Fruit fly (Drosophila melanogaster) whole organism, wandering third instar larva: ENCODE data around the gene Dad.
A peak's percentile ranks its signal among the peaks of the same experiment; 100 is the strongest.

Source experiments
- Abd-B ChIP-seq: fragments of >200 bp; optimal IDR thresholded peaks from 2 replicates; lab custom pipeline; 2017; ENCODE audit warnings: missing biosample characterization, missing genetic modification characterization
- CG32264 ChIP-seq: fragments of 200-800 bp; sonication (Bioruptor generic); optimal IDR thresholded peaks from 2 replicates; lab custom pipeline; 2016; ENCODE audit warnings: missing biosample characterization, missing genetic modification characterization
- CG9705 ChIP-seq: fragments of 200-800 bp; sonication (Bioruptor generic); optimal IDR thresholded peaks from 2 replicates; lab custom pipeline; 2018; ENCODE audit warnings: missing biosample characterization, mild to moderate bottlenecking, missing genetic modification characterization
- CrebA ChIP-seq: fragments of 200-800 bp; sonication (Bioruptor generic); optimal IDR thresholded peaks from 2 replicates; lab custom pipeline; 2016; ENCODE audit warnings: missing biosample characterization, mild to moderate bottlenecking, missing genetic modification characterization, borderline replicate concordance
- Dfd ChIP-seq: fragments of >200 bp; optimal IDR thresholded peaks from 2 replicates; lab custom pipeline; 2017; ENCODE audit warnings: missing biosample characterization, missing genetic modification characterization
- Dif ChIP-seq: fragments of 200-275, 200-300 bp; sonication (Bioruptor generic); optimal IDR thresholded peaks from 2 replicates; lab custom pipeline; 2018; ENCODE audit warnings: missing biosample characterization, missing genetic modification characterization; ENCODE audit not compliant: partially characterized antibody
- GATAd ChIP-seq: sonication (Bioruptor generic); optimal IDR thresholded peaks from 2 replicates; lab custom pipeline; 2016; ENCODE audit warnings: missing biosample characterization, missing genetic modification characterization
- HLH106 ChIP-seq: fragments of 200-800 bp; optimal IDR thresholded peaks from 3 replicates; lab custom pipeline; 2019; ENCODE audit warnings: missing biosample characterization, mild to moderate bottlenecking, missing genetic modification characterization, moderate library complexity
- Hnf4 ChIP-seq: fragments of 200-800 bp; sonication (Bioruptor generic); optimal IDR thresholded peaks from 2 replicates; lab custom pipeline; 2016; ENCODE audit warnings: missing biosample characterization, mild to moderate bottlenecking, missing genetic modification characterization
- Jra ChIP-seq: sonication (Bioruptor generic); optimal IDR thresholded peaks from 2 replicates; lab custom pipeline; 2016; ENCODE audit warnings: missing biosample characterization, missing genetic modification characterization
- Mio ChIP-seq: sonication (Bioruptor generic); optimal IDR thresholded peaks from 2 replicates; lab custom pipeline; 2016; ENCODE audit warnings: missing biosample characterization, missing genetic modification characterization
- Myc ChIP-seq: fragments of >200 bp; optimal IDR thresholded peaks from 2 replicates; lab custom pipeline; 2017
- N ChIP-seq: fragments of >200 bp; optimal IDR thresholded peaks from 2 replicates; lab custom pipeline; 2018; ENCODE audit warnings: missing biosample characterization, missing external identifiers, missing genetic modification characterization
- OdsH ChIP-seq: fragments of 200-800 bp; sonication (Bioruptor generic); optimal IDR thresholded peaks from 2 replicates; lab custom pipeline; 2016; ENCODE audit warnings: missing biosample characterization, mild to moderate bottlenecking, missing genetic modification characterization
- Rel ChIP-seq, 2 experiments: fragments of 200-800 bp; sonication (Bioruptor generic) in 1 of 2; optimal IDR thresholded peaks; 2 replicates in 1 of 2; 3 replicates in 1 of 2; lab custom pipeline; 2016 to 2019; ENCODE audit warnings: mild to moderate bottlenecking in 2 of 2, missing biosample characterization in 2 of 2, missing genetic modification characterization in 2 of 2, moderate library complexity in 1 of 2
- Sp1 ChIP-seq: fragments of 200-800 bp; sonication (Bioruptor generic); optimal IDR thresholded peaks from 3 replicates; lab custom pipeline; 2019; ENCODE audit warnings: missing biosample characterization, mild to moderate bottlenecking, missing genetic modification characterization, moderate library complexity
- Vsx2 ChIP-seq: fragments of 200-300, 225-300 bp; sonication (Bioruptor generic); optimal IDR thresholded peaks from 2 replicates; lab custom pipeline; 2018; ENCODE audit warnings: missing biosample characterization, missing genetic modification characterization; ENCODE audit not compliant: partially characterized antibody
- br ChIP-seq: fragments of 200-800 bp; sonication (Bioruptor generic); optimal IDR thresholded peaks from 2 replicates; lab custom pipeline; 2016; ENCODE audit warnings: missing biosample characterization, missing genetic modification characterization
- brk ChIP-seq: fragments of 200-800 bp; sonication (Bioruptor generic); optimal IDR thresholded peaks from 2 replicates; lab custom pipeline; 2016; ENCODE audit warnings: missing biosample characterization, mild to moderate bottlenecking, missing genetic modification characterization
- dl ChIP-seq, 2 experiments: fragments of 175-275, 200-275 bp in 1 of 2; fragments of 200-275 bp in 1 of 2; sonication (Bioruptor generic); optimal IDR thresholded peaks; lab custom pipeline; 2018; ENCODE audit warnings: mild to moderate bottlenecking in 2 of 2, missing biosample characterization in 2 of 2, missing genetic modification characterization in 2 of 2, moderate library complexity in 2 of 2; ENCODE audit not compliant: partially characterized antibody in 2 of 2, insufficient read depth in 1 of 2
- dmrt93B ChIP-seq: fragments of 200-800 bp; sonication (Bioruptor generic); optimal IDR thresholded peaks from 2 replicates; lab custom pipeline; 2018; ENCODE audit warnings: missing biosample characterization, mild to moderate bottlenecking, missing genetic modification characterization
- dsf ChIP-seq: sonication (Bioruptor generic); optimal IDR thresholded peaks from 2 replicates; lab custom pipeline; 2016; ENCODE audit warnings: missing biosample characterization, missing genetic modification characterization, borderline replicate concordance
- ey ChIP-seq: fragments of 200-800 bp; sonication (Bioruptor generic); optimal IDR thresholded peaks from 2 replicates; lab custom pipeline; 2016; ENCODE audit warnings: missing biosample characterization, missing genetic modification characterization
- foxo ChIP-seq, 2 experiments: fragments of 200-800 bp; sonication (Bioruptor generic); optimal IDR thresholded peaks; 2 replicates in 1 of 2; 3 replicates in 1 of 2; lab custom pipeline; 2016 to 2017; ENCODE audit warnings: missing biosample characterization in 2 of 2, missing genetic modification characterization in 2 of 2
- fru ChIP-seq: fragments of 200-800 bp; sonication (Bioruptor generic); optimal IDR thresholded peaks from 3 replicates; lab custom pipeline; 2016; ENCODE audit warnings: missing biosample characterization, mild to moderate bottlenecking, missing genetic modification characterization
- h ChIP-seq: fragments of 200-800 bp; sonication (Bioruptor generic); optimal IDR thresholded peaks from 3 replicates; lab custom pipeline; 2016; ENCODE audit warnings: missing biosample characterization, mild to moderate bottlenecking, missing genetic modification characterization
- jim ChIP-seq: fragments of 175-275, 200-325 bp; sonication (Bioruptor generic); optimal IDR thresholded peaks from 2 replicates; lab custom pipeline; 2016; ENCODE audit warnings: missing biosample characterization, mild to moderate bottlenecking, missing genetic modification characterization
- pan ChIP-seq: fragments of >200 bp; optimal IDR thresholded peaks from 2 replicates; lab custom pipeline; 2017
- psq ChIP-seq: fragments of 200-800 bp; sonication (Bioruptor generic); optimal IDR thresholded peaks from 3 replicates; lab custom pipeline; 2017; ENCODE audit warnings: missing biosample characterization, mild to moderate bottlenecking, missing genetic modification characterization, moderate library complexity
- rgr ChIP-seq: fragments of 200-800 bp; sonication (Bioruptor generic); optimal IDR thresholded peaks from 3 replicates; lab custom pipeline; 2016; ENCODE audit warnings: missing biosample characterization, mild to moderate bottlenecking, missing genetic modification characterization
- sage ChIP-seq: fragments of 200-800 bp; sonication (Bioruptor generic); optimal IDR thresholded peaks from 2 replicates; lab custom pipeline; 2016; ENCODE audit warnings: missing biosample characterization, mild to moderate bottlenecking, missing genetic modification characterization
- sv ChIP-seq: fragments of 200-800 bp; sonication (Bioruptor generic); optimal IDR thresholded peaks from 3 replicates; lab custom pipeline; 2016; ENCODE audit warnings: missing biosample characterization, missing genetic modification characterization
- tai ChIP-seq: sonication (Bioruptor generic); optimal IDR thresholded peaks from 2 replicates; lab custom pipeline; 2016; ENCODE audit warnings: missing biosample characterization, missing genetic modification characterization
- usp ChIP-seq: fragments of >200 bp; optimal IDR thresholded peaks from 2 replicates; lab custom pipeline; 2017; ENCODE audit warnings: missing biosample characterization, missing genetic modification characterization
- woc ChIP-seq: sonication (Bioruptor generic); optimal IDR thresholded peaks from 2 replicates; lab custom pipeline; 2016; ENCODE audit warnings: missing biosample characterization, mild to moderate bottlenecking, missing genetic modification characterization

Gene Dad

dm6 chr3R:17080666-17081358 lies 27.0 kb downstream of the Dad start:
- no peak for TF ChIP-seq Myc
- TF ChIP-seq Sp1 (GFP tag; lab: Kevin White, UChicago) = peak; percentile 97
- TF ChIP-seq Jra (GFP tag; lab: Kevin White, UChicago) = peak; percentile 74
- TF ChIP-seq GATAd (GFP tag; lab: Kevin White, UChicago) = peak; percentile 30
- TF ChIP-seq Rel (GFP tag; optimal IDR thresholded peaks at IDR 0.05; lab: Kevin White, UChicago) = peak; percentile 83
- peak; percentile 54 for TF ChIP-seq Rel (tag; optimal IDR thresholded peaks at IDR 0.05; lab: Kevin White, UChicago)
- no peak for TF ChIP-seq Dif (GFP tag; lab: Kevin White, UChicago)
- TF ChIP-seq jim (GFP tag; lab: Kevin White, UChicago) = no peak
- no peak for TF ChIP-seq N (GFP tag; lab: Kevin White, UChicago)
- TF ChIP-seq CG9705 = peak; percentile 86
- peak; percentile 92 for TF ChIP-seq sage (GFP tag; lab: Kevin White, UChicago)
- peak; percentile 94 for TF ChIP-seq fru (GFP tag; lab: Kevin White, UChicago)
- peak; percentile 93 for TF ChIP-seq h (GFP tag; lab: Kevin White, UChicago)
- peak; percentile 89 for TF ChIP-seq psq (GFP tag; lab: Kevin White, UChicago)
- TF ChIP-seq dl (GFP tag; optimal IDR thresholded peaks at IDR 0.05; lab: Kevin White, UChicago; ENCODE audit: insufficient read depth in 1 of 2, partially characterized antibody in 2 of 2) = no peak
- peak; percentile 92 for TF ChIP-seq sv (GFP tag; lab: Kevin White, UChicago)
- peak; percentile 79 for TF ChIP-seq CG32264 (GFP tag; lab: Kevin White, UChicago)
- TF ChIP-seq Mio (GFP tag; lab: Kevin White, UChicago) = peak; percentile 46
- TF ChIP-seq HLH106 (tag; lab: Kevin White, UChicago) = peak; percentile 94
- TF ChIP-seq foxo (GFP tag; optimal IDR thresholded peaks at IDR 0.05; lab: Kevin White, UChicago) = peak; percentile 83 to 94
- TF ChIP-seq br (GFP tag; lab: Kevin White, UChicago) = peak; percentile 93
- peak; percentile 90 for TF ChIP-seq dmrt93B (GFP tag; lab: Kevin White, UChicago)
- TF ChIP-seq usp (GFP tag; lab: Kevin White, UChicago) = no peak
- peak; percentile 94 for TF ChIP-seq rgr (GFP tag; lab: Kevin White, UChicago)
- TF ChIP-seq dsf = peak; percentile 59
- peak; percentile 92 for TF ChIP-seq OdsH (GFP tag; lab: Kevin White, UChicago)
- no peak for TF ChIP-seq brk (GFP tag; lab: Kevin White, UChicago)
- TF ChIP-seq Vsx2 (GFP tag; lab: Kevin White, UChicago) = no peak
- no peak for TF ChIP-seq Abd-B
- TF ChIP-seq Hnf4 (GFP tag; lab: Kevin White, UChicago) = peak; percentile 86
- peak; percentile 88 for TF ChIP-seq ey (GFP tag; lab: Kevin White, UChicago)
- TF ChIP-seq woc (GFP tag; lab: Kevin White, UChicago) = peak; percentile 76
- TF ChIP-seq Dfd (GFP tag; lab: Kevin White, UChicago) = no peak

dm6 chr3R:17081359-17081935 lies 27.6 kb downstream of the Dad start:
- TF ChIP-seq sv (GFP tag; lab: Kevin White, UChicago) (no peak), fru (GFP tag; lab: Kevin White, UChicago) (no peak), CrebA (GFP tag; lab: Kevin White, UChicago) (no peak), HLH106 (tag; lab: Kevin White, UChicago) (peak; percentile 18), Sp1 (GFP tag; lab: Kevin White, UChicago) (peak; percentile 4), Dif (GFP tag; lab: Kevin White, UChicago) (no peak), pan (lab: Kevin White, UChicago) (no peak)

DNA sequence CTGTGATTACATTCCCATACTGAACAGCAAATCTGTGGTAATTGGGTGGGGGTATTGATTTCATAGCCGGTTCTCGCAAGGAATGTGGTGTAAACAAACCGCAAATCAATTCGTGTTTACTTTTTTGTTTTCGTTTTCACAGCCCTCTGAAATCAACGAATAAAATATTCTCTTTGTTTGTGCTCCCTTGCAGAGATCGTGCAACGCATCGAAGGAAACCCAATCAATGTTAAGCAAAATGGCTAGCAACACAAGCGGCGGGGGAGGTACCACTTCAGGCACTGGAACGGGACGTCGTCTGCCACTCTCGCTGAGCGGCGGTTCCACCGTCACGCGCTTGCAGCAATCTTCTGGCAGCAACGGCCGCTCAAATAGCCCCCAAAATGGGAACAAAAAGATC lies 28.7 kb downstream of the Dad start:
- TF ChIP-seq OdsH (GFP tag; lab: Kevin White, UChicago) (no peak), pan (lab: Kevin White, UChicago) (no peak), CG9705 (no peak), Dfd (GFP tag; lab: Kevin White, UChicago) (no peak), Abd-B (no peak), fru (GFP tag; lab: Kevin White, UChicago) (no peak), tai (GFP tag; lab: Kevin White, UChicago) (no peak), Myc (no peak), Mio (GFP tag; lab: Kevin White, UChicago) (no peak), CG32264 (GFP tag; lab: Kevin White, UChicago) (no peak), Sp1 (GFP tag; lab: Kevin White, UChicago) (no peak)
